Fruit fly (Drosophila melanogaster) whole organism, embryonic: ENCODE measurements around the gene Zwilch.
A peak's percentile ranks its signal among the peaks of the same experiment; 100 is the strongest.

Source experiments
- BEAF-32 ChIP-seq: fragments of 200-800 bp; sonication (Bioruptor generic); optimal IDR thresholded peaks from 3 replicates; lab custom pipeline; 2017; ENCODE audit warnings: missing biosample characterization, missing genetic modification characterization, mild to moderate bottlenecking, moderate library complexity, missing genetic modification reagents
- BtbVII ChIP-seq: fragments of 200-800 bp; sonication (Bioruptor generic); optimal IDR thresholded peaks from 3 replicates; lab custom pipeline; 2017; ENCODE audit warnings: missing biosample characterization, mild to moderate bottlenecking, missing genetic modification characterization
- CG11093 ChIP-seq: fragments of 200-800 bp; sonication (Bioruptor generic); IDR thresholded peaks from 3 replicates; pipeline ENCODE4 v1.3.6; 2022; ENCODE audit warnings: missing biosample characterization, missing genetic modification characterization
- CG12236 ChIP-seq: fragments of 200-800 bp; sonication (Bioruptor generic); optimal IDR thresholded peaks from 2 replicates; lab custom pipeline; 2016; ENCODE audit warnings: missing biosample characterization, missing genetic modification characterization
- CG13624 ChIP-seq: fragments of 200-800 bp; sonication (Bioruptor generic); optimal IDR thresholded peaks from 2 replicates; lab custom pipeline; 2016; ENCODE audit warnings: missing biosample characterization, missing genetic modification characterization
- CG15479 ChIP-seq: fragments of 200-800 bp; sonication (Bioruptor generic); optimal IDR thresholded peaks from 3 replicates; lab custom pipeline; 2019; ENCODE audit warnings: missing biosample characterization, mild to moderate bottlenecking, missing genetic modification characterization, moderate library complexity
- CG15601 ChIP-seq: fragments of 200-800 bp; sonication (Bioruptor generic); optimal IDR thresholded peaks from 3 replicates; lab custom pipeline; 2019; ENCODE audit warnings: missing biosample characterization, mild to moderate bottlenecking, missing genetic modification characterization, moderate library complexity
- CG18011 ChIP-seq: fragments of 200-800 bp; sonication (Bioruptor generic); optimal IDR thresholded peaks from 2 replicates; lab custom pipeline; 2017; ENCODE audit warnings: missing biosample characterization, missing genetic modification characterization, mild to moderate bottlenecking, moderate library complexity, missing genotype
- CG1832 ChIP-seq: fragments of 200-800 bp; sonication (Bioruptor generic); optimal IDR thresholded peaks from 2 replicates; lab custom pipeline; 2017; ENCODE audit warnings: missing biosample characterization, mild to moderate bottlenecking, missing genetic modification characterization, inconsistent platforms
- CG30020 ChIP-seq: fragments of 200-800 bp; optimal IDR thresholded peaks from 2 replicates; lab custom pipeline; 2019; ENCODE audit warnings: missing biosample characterization, mild to moderate bottlenecking, missing genetic modification characterization, moderate library complexity
- CG34224 ChIP-seq: fragments of 200-800 bp; sonication (Bioruptor generic); IDR thresholded peaks from 3 replicates; pipeline ENCODE4 v1.3.6; 2022; ENCODE audit warnings: missing biosample characterization, missing genetic modification characterization; ENCODE audit not compliant: partially characterized antibody
- CG34376 ChIP-seq: fragments of 200-800 bp; sonication (Bioruptor generic); optimal IDR thresholded peaks from 2 replicates; lab custom pipeline; 2018; ENCODE audit warnings: missing biosample characterization, mild to moderate bottlenecking, missing genetic modification characterization
- CG42726 ChIP-seq: fragments of 200-800 bp; sonication (Bioruptor generic); IDR thresholded peaks from 2 replicates; pipeline ENCODE4 v1.3.6; 2022; ENCODE audit warnings: missing biosample characterization, missing genetic modification characterization; ENCODE audit not compliant: partially characterized antibody
- CG4282 ChIP-seq: fragments of 200-800 bp; sonication (Bioruptor generic); optimal IDR thresholded peaks from 2 replicates; lab custom pipeline; 2016; ENCODE audit warnings: missing biosample characterization, missing genetic modification characterization
- CG5180 ChIP-seq: fragments of 200-800 bp; sonication (Bioruptor generic); optimal IDR thresholded peaks from 3 replicates; lab custom pipeline; 2017; ENCODE audit warnings: missing biosample characterization, missing genetic modification characterization, mild to moderate bottlenecking, moderate library complexity, missing genetic modification reagents
- CG6791 ChIP-seq: fragments of 200-800 bp; sonication (Bioruptor generic); IDR thresholded peaks from 3 replicates; pipeline ENCODE4 v1.3.6; 2022; ENCODE audit warnings: missing biosample characterization, missing genetic modification characterization; ENCODE audit not compliant: partially characterized antibody
- CG7357 ChIP-seq: fragments of 200-800 bp; sonication (Bioruptor generic); IDR thresholded peaks from 3 replicates; pipeline ENCODE4 v1.3.6; 2022; ENCODE audit warnings: missing biosample characterization, missing genetic modification characterization
- CG7745 ChIP-seq: fragments of 200-800 bp; sonication (Bioruptor generic); optimal IDR thresholded peaks from 2 replicates; lab custom pipeline; 2018; ENCODE audit warnings: missing biosample characterization, mild to moderate bottlenecking, missing genetic modification characterization, moderate library complexity
- CG8089 ChIP-seq: fragments of 200-800 bp; sonication (Bioruptor generic); optimal IDR thresholded peaks from 3 replicates; lab custom pipeline; 2016; ENCODE audit warnings: missing biosample characterization, missing genetic modification characterization
- Deaf1 ChIP-seq: fragments of 200-800 bp; optimal IDR thresholded peaks from 3 replicates; lab custom pipeline; 2019; ENCODE audit warnings: missing biosample characterization, mild to moderate bottlenecking, missing genetic modification characterization, moderate library complexity
- Doc2 ChIP-seq: fragments of 200-800 bp; sonication (Bioruptor generic); IDR thresholded peaks from 2 replicates; pipeline ENCODE4 v1.3.6; 2022; ENCODE audit warnings: missing biosample characterization, missing genetic modification characterization
- Hr78 ChIP-seq, 2 experiments: fragments of 200-800 bp in 1 of 2; fragments of >200 bp in 1 of 2; sonication (Bioruptor generic) in 1 of 2; optimal IDR thresholded peaks; 2 replicates each; lab custom pipeline; 2017 to 2019; ENCODE audit warnings: missing biosample characterization in 2 of 2, missing genetic modification characterization in 2 of 2, mild to moderate bottlenecking in 1 of 2, moderate library complexity in 1 of 2
- Lhr ChIP-seq: fragments of 200-800 bp; sonication (Bioruptor generic); optimal IDR thresholded peaks from 3 replicates; lab custom pipeline; 2017; ENCODE audit warnings: mild to moderate bottlenecking, missing biosample characterization, missing genetic modification reagents, missing genetic modification characterization
- Lim3 ChIP-seq: fragments of 200-800 bp; sonication (Bioruptor generic); IDR thresholded peaks from 2 replicates; pipeline ENCODE4 v1.3.6; 2022; ENCODE audit warnings: missing biosample characterization, missing genetic modification characterization
- MESR4 ChIP-seq: fragments of 200-800 bp; sonication (Bioruptor generic); optimal IDR thresholded peaks from 2 replicates; lab custom pipeline; 2018; ENCODE audit warnings: missing biosample characterization, mild to moderate bottlenecking, missing genetic modification characterization, moderate library complexity
- Optix ChIP-seq: fragments of 200-800 bp; sonication (Bioruptor generic); IDR thresholded peaks from 3 replicates; pipeline ENCODE4 v1.3.6; 2022; ENCODE audit warnings: missing biosample characterization, missing genetic modification characterization
- Six4 ChIP-seq: fragments of 200-800 bp; sonication (Bioruptor generic); optimal IDR thresholded peaks from 2 replicates; lab custom pipeline; 2016; ENCODE audit warnings: missing biosample characterization, missing genetic modification characterization
- Sox100B ChIP-seq: fragments of 200-800 bp; sonication (Bioruptor generic); optimal IDR thresholded peaks from 3 replicates; lab custom pipeline; 2018; ENCODE audit warnings: missing biosample characterization, mild to moderate bottlenecking, missing genetic modification characterization
- Sox102F ChIP-seq: fragments of 200-800 bp; sonication (Bioruptor generic); optimal IDR thresholded peaks from 2 replicates; lab custom pipeline; 2018; ENCODE audit warnings: missing biosample characterization, mild to moderate bottlenecking, missing genetic modification characterization, moderate library complexity
- Trl ChIP-seq, 3 experiments: fragments of >200 bp in 2 of 3; fragments of 200-800 bp in 1 of 3; sonication (Bioruptor generic) in 1 of 3; optimal IDR thresholded peaks; 2 replicates in 1 of 3; 3 replicates in 2 of 3; lab custom pipeline; 2016 to 2017; ENCODE audit warnings: missing biosample characterization in 1 of 3, missing genetic modification characterization in 1 of 3
- ato ChIP-seq: fragments of 200-800 bp; sonication (Bioruptor generic); IDR thresholded peaks from 2 replicates; pipeline ENCODE4 v1.3.6; 2022; ENCODE audit warnings: missing biosample characterization, missing genetic modification characterization; ENCODE audit not compliant: partially characterized antibody
- br ChIP-seq: fragments of >200 bp; optimal IDR thresholded peaks from 2 replicates; lab custom pipeline; 2017
- cato ChIP-seq: fragments of 200-800 bp; sonication (Bioruptor generic); optimal IDR thresholded peaks from 2 replicates; lab custom pipeline; 2016; ENCODE audit warnings: missing biosample characterization, missing genetic modification characterization, borderline replicate concordance
- crc ChIP-seq: fragments of 200-800 bp; sonication (Bioruptor generic); optimal IDR thresholded peaks from 2 replicates; lab custom pipeline; 2016; ENCODE audit warnings: missing biosample characterization, missing genetic modification characterization
- croc ChIP-seq: fragments of 200-800 bp; sonication (Bioruptor generic); conservative IDR thresholded peaks from 3 replicates; pipeline ENCODE4 v1.3.6; 2022; ENCODE audit warnings: missing biosample characterization, missing genetic modification characterization
- dmrt11E ChIP-seq: fragments of 200-800 bp; sonication (Bioruptor generic); optimal IDR thresholded peaks from 3 replicates; lab custom pipeline; 2018; ENCODE audit warnings: missing biosample characterization, mild to moderate bottlenecking, missing genetic modification characterization, moderate library complexity
- esg ChIP-seq: fragments of 200-800 bp; sonication (Bioruptor generic); conservative IDR thresholded peaks from 2 replicates; pipeline ENCODE4 v1.3.6; 2022; ENCODE audit warnings: missing biosample characterization, missing genetic modification characterization
- grn ChIP-seq: fragments of 200-800 bp; sonication (Bioruptor generic); optimal IDR thresholded peaks from 3 replicates; lab custom pipeline; 2017; ENCODE audit warnings: missing biosample characterization, missing genetic modification characterization
- jigr1 ChIP-seq: fragments of 200-800 bp; sonication (Bioruptor generic); IDR thresholded peaks from 3 replicates; pipeline ENCODE4 v1.3.6; 2022; ENCODE audit warnings: missing biosample characterization, missing genetic modification characterization
- knrl ChIP-seq: fragments of 200-800 bp; sonication (Bioruptor generic); IDR thresholded peaks from 3 replicates; pipeline ENCODE4 v1.3.6; 2022; ENCODE audit warnings: missing biosample characterization, missing genetic modification characterization; ENCODE audit not compliant: partially characterized antibody
- pnt ChIP-seq: fragments of 200-800 bp; sonication (Bioruptor generic); optimal IDR thresholded peaks from 3 replicates; lab custom pipeline; 2016; ENCODE audit warnings: missing biosample characterization, missing genetic modification characterization
- sens-2 ChIP-seq: fragments of 200-800 bp; sonication (Bioruptor generic); IDR thresholded peaks from 2 replicates; pipeline ENCODE4 v1.3.6; 2022; ENCODE audit warnings: missing biosample characterization, missing genetic modification characterization
- trem ChIP-seq: fragments of 200-800 bp; optimal IDR thresholded peaks from 3 replicates; lab custom pipeline; 2019; ENCODE audit warnings: missing biosample characterization, mild to moderate bottlenecking, missing genetic modification characterization, moderate library complexity
- unpg ChIP-seq: fragments of 200-800 bp; sonication (Bioruptor generic); optimal IDR thresholded peaks from 3 replicates; lab custom pipeline; 2018; ENCODE audit warnings: missing biosample characterization, mild to moderate bottlenecking, missing genetic modification characterization, moderate library complexity
- vfl ChIP-seq: fragments of 200-800 bp; sonication (Bioruptor generic); optimal IDR thresholded peaks from 2 replicates; lab custom pipeline; 2016; ENCODE audit warnings: missing biosample characterization, missing genetic modification characterization
- wek ChIP-seq: fragments of 200-800 bp; sonication (Bioruptor generic); optimal IDR thresholded peaks from 3 replicates; lab custom pipeline; 2018; ENCODE audit warnings: missing biosample characterization, mild to moderate bottlenecking, missing genetic modification characterization, moderate library complexity
- zen2 ChIP-seq: fragments of 200-800 bp; sonication (Bioruptor generic); IDR thresholded peaks from 3 replicates; pipeline ENCODE4 v1.3.6; 2022; ENCODE audit warnings: missing biosample characterization, missing genetic modification characterization; ENCODE audit not compliant: partially characterized antibody

The Zwilch gene

dm6 chr3R:31222125-31222889, 9.1 kb upstream of the Zwilch start (continued):
- TF ChIP-seq CG34224 (GFP tag; lab: Robert Waterston, UW) = no peak
- TF ChIP-seq vfl (GFP tag; lab: Kevin White, UChicago) = peak; percentile 82
- peak; percentile 83 for TF ChIP-seq pnt (GFP tag; lab: Kevin White, UChicago)
- TF ChIP-seq BtbVII = peak; percentile 70
- TF ChIP-seq CG11093 (GFP tag; lab: Robert Waterston, UW) = peak; percentile 66; the same call in 2 of the 3 replicates
- no peak for TF ChIP-seq Optix (GFP tag; lab: Robert Waterston, UW)
- TF ChIP-seq CG7357 = peak; percentile 76; the same call in 2 of the 3 replicates
- TF ChIP-seq CG7745 (tag; lab: Kevin White, UChicago) = no peak
- TF ChIP-seq crc (GFP tag; lab: Kevin White, UChicago) = peak; percentile 80
- peak; percentile 75 for TF ChIP-seq CG8089
- no peak for TF ChIP-seq Lim3 (GFP tag; lab: Robert Waterston, UW)
- TF ChIP-seq Deaf1 = peak; percentile 47
- peak; percentile 85 for TF ChIP-seq unpg (GFP tag; lab: Kevin White, UChicago)
- peak; percentile 44 for TF ChIP-seq CG4282
- peak; percentile 81 for TF ChIP-seq Sox100B
- TF ChIP-seq CG18011 = peak; percentile 63
- TF ChIP-seq cato (GFP tag; lab: Kevin White, UChicago) = peak; percentile 53
- TF ChIP-seq CG5180 = peak; percentile 66
- TF ChIP-seq Six4 (GFP tag; lab: Kevin White, UChicago) = peak; percentile 71
- peak; percentile 69 for TF ChIP-seq CG15601
- peak; percentile 62 for TF ChIP-seq wek (GFP tag; lab: Kevin White, UChicago)
- peak; percentile 54 for TF ChIP-seq Lhr
- TF ChIP-seq CG15479 (GFP tag; lab: Kevin White, UChicago) = peak; percentile 40
- no peak for TF ChIP-seq BEAF-32 (GFP tag; lab: Kevin White, UChicago)
- TF ChIP-seq zen2 = no peak
- TF ChIP-seq br (lab: Kevin White, UChicago) = no peak
- no peak for TF ChIP-seq CG1832
- TF ChIP-seq trem (tag; lab: Kevin White, UChicago) = peak; percentile 67
- no peak for TF ChIP-seq knrl
- peak; percentile 85 for TF ChIP-seq dmrt11E
- TF ChIP-seq ato (GFP tag; lab: Robert Waterston, UW) = no peak
- no peak for TF ChIP-seq jigr1
- TF ChIP-seq sens-2 (GFP tag; lab: Robert Waterston, UW) = no peak
- TF ChIP-seq CG42726 (GFP tag; lab: Robert Waterston, UW) = no peak
- peak; percentile 62 for TF ChIP-seq CG30020 (tag; lab: Kevin White, UChicago)
- peak in 1 of 2 experiments; percentile 16 for TF ChIP-seq Hr78 (GFP tag; optimal IDR thresholded peaks at IDR 0.05; lab: Kevin White, UChicago)
- peak; percentile 88 for TF ChIP-seq CG34376 (GFP tag; lab: Kevin White, UChicago)
- no peak for TF ChIP-seq MESR4 (GFP tag; lab: Kevin White, UChicago)
- no peak for TF ChIP-seq grn (GFP tag; lab: Kevin White, UChicago)
- TF ChIP-seq Doc2 (GFP tag; lab: Robert Waterston, UW) = no peak
- no peak for TF ChIP-seq esg (GFP tag; lab: Robert Waterston, UW)
- peak in 1 of 2 experiments; percentile 43 for TF ChIP-seq Trl (optimal IDR thresholded peaks at IDR 0.05; lab: Kevin White, UChicago)
- peak; percentile 86 for TF ChIP-seq Trl (GFP tag; optimal IDR thresholded peaks at IDR 0.05; lab: Kevin White, UChicago)
- TF ChIP-seq CG6791 (GFP tag; lab: Robert Waterston, UW) = no peak
- TF ChIP-seq CG12236 (GFP tag; lab: Kevin White, UChicago) = peak; percentile 55
- TF ChIP-seq Sox102F (GFP tag; lab: Kevin White, UChicago) = peak; percentile 81
- TF ChIP-seq croc (GFP tag; lab: Robert Waterston, UW) = peak; percentile 56; the same call in 2 of the 3 replicates
- TF ChIP-seq CG13624 (GFP tag; lab: Kevin White, UChicago) = peak; percentile 89
